Worm (Caenorhabditis elegans) whole organism, L4 larva: ENCODE data around the gene ceh-1.

Source experiments
- ama-1 ChIP-seq: fragments of 150-350 bp; optimal IDR thresholded peaks from 2 replicates; lab custom pipeline; 2014; ENCODE audit warnings: inconsistent platforms, mixed read lengths
- ces-1 ChIP-seq: fragments of 150-350 bp; sonication (generic microtip); optimal IDR thresholded peaks from 4 replicates; lab custom pipeline; 2014; ENCODE audit warnings: missing biosample characterization, missing genetic modification reagents, missing genetic modification characterization
- hlh-11 ChIP-seq: fragments of 200-800 bp; sonication (Bioruptor generic); optimal IDR thresholded peaks from 2 replicates; lab custom pipeline; 2018; ENCODE audit warnings: mild to moderate bottlenecking, missing genetic modification characterization, missing compliant biosample characterization
- hmg-1.1 ChIP-seq: fragments of 200-800 bp; sonication (Bioruptor generic); IDR thresholded peaks from 2 replicates; pipeline ENCODE4 v1.3.6; 2022; ENCODE audit warnings: missing genetic modification reagents, missing genetic modification characterization, missing compliant biosample characterization
- lin-39 ChIP-seq: fragments of 150-350 bp; optimal IDR thresholded peaks from 2 replicates; lab custom pipeline; 2014; ENCODE audit warnings: missing biosample characterization, missing genetic modification reagents, missing genetic modification characterization
- tra-1 ChIP-seq: fragments of 200-800 bp; sonication (Bioruptor generic); IDR thresholded peaks from 2 replicates; pipeline ENCODE4 v1.3.6; 2022; ENCODE audit warnings: missing genetic modification reagents, missing genetic modification characterization, missing compliant biosample characterization
- zag-1 ChIP-seq: fragments of 150-350 bp; optimal IDR thresholded peaks from 2 replicates; lab custom pipeline; 2014; ENCODE audit warnings: missing biosample characterization, missing genetic modification characterization
- zfp-2 ChIP-seq: sonication (generic microtip); optimal IDR thresholded peaks from 2 replicates; lab custom pipeline; 2016; ENCODE audit warnings: mild to moderate bottlenecking, missing genetic modification characterization, missing compliant biosample characterization
- ztf-11 ChIP-seq: fragments of 150-350 bp; optimal IDR thresholded peaks from 2 replicates; lab custom pipeline; 2014; ENCODE audit warnings: missing biosample characterization, missing genetic modification characterization

- peak; percentile 22; the same call in 1 of the 2 replicates for TF ChIP-seq tra-1 (GFP tag; lab: Robert Waterston, UW)
- TF ChIP-seq hmg-1.1 (GFP tag; lab: Robert Waterston, UW): peak; percentile 81
- no peak for TF ChIP-seq ces-1 (GFP tag; lab: Kevin White, UChicago)
- TF ChIP-seq ama-1 (lab: Kevin White, UChicago): no peak
- no peak for TF ChIP-seq zfp-2 (tag; lab: Kevin White, UChicago)
- no peak for TF ChIP-seq hlh-11 (tag; lab: Kevin White, UChicago)
- no peak for TF ChIP-seq zag-1 (tag; lab: Kevin White, UChicago)
- no peak for TF ChIP-seq lin-39
- TF ChIP-seq ztf-11 (tag; lab: Kevin White, UChicago): no peak
These were observed 37.1 kb downstream of the ceh-1 start for ce11 chrX:4616832-4617231.
